Worm (Caenorhabditis elegans): ENCODE results near the gene mfsd-11.

The mfsd-11 gene

ce11 chrX:12177521-12177920 is 23.6 kb upstream of the mfsd-11 start:
- TF ChIP-seq ama-1 (optimal IDR thresholded peaks at IDR 0.05) (no peak), unc-55 (GFP tag; optimal IDR thresholded peaks at IDR 0.05) (peak; percentile 3), sem-4 (tag; optimal IDR thresholded peaks at IDR 0.05) (peak; percentile 21), nhr-25 (tag; optimal IDR thresholded peaks at IDR 0.05) (no peak), aly-2 (tag; optimal IDR thresholded peaks at IDR 0.05) (no peak), ZK546.5 (tag; optimal IDR thresholded peaks at IDR 0.05) (no peak), ztf-11 (tag; optimal IDR thresholded peaks at IDR 0.05) (no peak)

ce11 chrX:12176873-12177293 is 23.0 kb upstream of the mfsd-11 start:
- TF ChIP-seq nhr-77 (tag; optimal IDR thresholded peaks at IDR 0.05), result no peak
- peak; percentile 45 for TF ChIP-seq crh-2 (tag; optimal IDR thresholded peaks at IDR 0.05)
- TF ChIP-seq nhr-25 (tag; optimal IDR thresholded peaks at IDR 0.05), result peak; percentile 68

- no peak for TF ChIP-seq elt-1 (tag; optimal IDR thresholded peaks at IDR 0.05)
- TF ChIP-seq ztf-11 (tag; optimal IDR thresholded peaks at IDR 0.05), result no peak
- peak; percentile 92 for TF ChIP-seq blmp-1 (tag; optimal IDR thresholded peaks at IDR 0.05; ENCODE audit: insufficient read depth)
- TF ChIP-seq sma-9 (GFP tag; optimal IDR thresholded peaks at IDR 0.05), result peak; percentile 69
- no peak for TF ChIP-seq sma-9 (tag; optimal IDR thresholded peaks at IDR 0.05)
- no peak for TF ChIP-seq zag-1 (tag; optimal IDR thresholded peaks at IDR 0.05)
- TF ChIP-seq unc-39 (tag; optimal IDR thresholded peaks at IDR 0.05), result no peak
- TF ChIP-seq fos-1 (tag; optimal IDR thresholded peaks at IDR 0.05), result peak; percentile 42
- TF ChIP-seq elt-3 (tag; optimal IDR thresholded peaks at IDR 0.05), result no peak
- peak; percentile 78 for TF ChIP-seq nhr-21 (tag; optimal IDR thresholded peaks at IDR 0.05)
- peak; percentile 24 for TF ChIP-seq egl-27 (tag; optimal IDR thresholded peaks at IDR 0.05)
- no peak for TF ChIP-seq alr-1 (tag; optimal IDR thresholded peaks at IDR 0.05)
- no peak for TF ChIP-seq ztf-1 (GFP tag; conservative IDR thresholded peaks at IDR 0.05)
- peak; percentile 51 for TF ChIP-seq sma-3 (GFP tag; optimal IDR thresholded peaks at IDR 0.05)
- peak; percentile 38 for TF ChIP-seq ceh-16 (tag; optimal IDR thresholded peaks at IDR 0.05)
- peak; percentile 75 for TF ChIP-seq nhr-25 (tag; optimal IDR thresholded peaks at IDR 0.05)
- TF ChIP-seq nhr-129 (tag; optimal IDR thresholded peaks at IDR 0.05), result peak; percentile 55
- no peak for TF ChIP-seq mbf-1 (tag; optimal IDR thresholded peaks at IDR 0.05)
- TF ChIP-seq crh-2 (tag; optimal IDR thresholded peaks at IDR 0.05), result no peak
- no peak for TF ChIP-seq skn-1 (tag; optimal IDR thresholded peaks at IDR 0.05)
- TF ChIP-seq F13H6.1 (tag; optimal IDR thresholded peaks at IDR 0.05), result peak; percentile 29
- TF ChIP-seq lsy-2 (tag; optimal IDR thresholded peaks at IDR 0.05), result peak in 1 of 2 experiments; percentile 33
Measured at ce11 chrX:12176394-12176793, 22.5 kb upstream of the mfsd-11 start.

ce11 chrX:12175667-12176278 is 21.9 kb upstream of the mfsd-11 start:
- TF ChIP-seq mab-5 (tag; optimal IDR thresholded peaks at IDR 0.05) (no peak), sma-3 (GFP tag; optimal IDR thresholded peaks at IDR 0.05) (peak; percentile 8), sma-9 (GFP tag; optimal IDR thresholded peaks at IDR 0.05) (peak; percentile 10), sma-9 (tag; optimal IDR thresholded peaks at IDR 0.05) (no peak), F13H6.1 (tag; optimal IDR thresholded peaks at IDR 0.05) (peak; percentile 62)

ce11 chrX:12174686-12175404 is 20.9 kb upstream of the mfsd-11 start:
- peak; percentile 63 for TF ChIP-seq sma-9 (GFP tag; optimal IDR thresholded peaks at IDR 0.05)
- TF ChIP-seq sma-9 (tag; optimal IDR thresholded peaks at IDR 0.05), result no peak
- TF ChIP-seq unc-55 (GFP tag; optimal IDR thresholded peaks at IDR 0.05), result no peak
- peak; percentile 9 for TF ChIP-seq crh-2 (tag; optimal IDR thresholded peaks at IDR 0.05)
- TF ChIP-seq lin-11 (tag; optimal IDR thresholded peaks at IDR 0.05), result no peak
- no peak for TF ChIP-seq elt-3 (tag; optimal IDR thresholded peaks at IDR 0.05)
- TF ChIP-seq F13H6.1 (tag; optimal IDR thresholded peaks at IDR 0.05), result no peak
- TF ChIP-seq nhr-77 (tag; optimal IDR thresholded peaks at IDR 0.05), result no peak
- no peak for TF ChIP-seq nhr-237 (tag; optimal IDR thresholded peaks at IDR 0.05)
- TF ChIP-seq fos-1 (tag; optimal IDR thresholded peaks at IDR 0.05), result peak; percentile 4
- no peak for TF ChIP-seq lin-39 (tag; optimal IDR thresholded peaks at IDR 0.05)
- TF ChIP-seq mdl-1 (tag; optimal IDR thresholded peaks at IDR 0.05), result no peak
- no peak for TF ChIP-seq sem-4 (tag; optimal IDR thresholded peaks at IDR 0.05)
- TF ChIP-seq lin-13 (GFP tag; optimal IDR thresholded peaks at IDR 0.05), result no peak
- TF ChIP-seq alr-1 (tag; optimal IDR thresholded peaks at IDR 0.05), result no peak

All from whole organism, L2 larva.